Worm (Caenorhabditis elegans) whole organism, early embryonic: ENCODE measurements around the gene mocs-1.

Experiments used
- B0310.2 ChIP-seq: sonication (generic microtip); optimal IDR thresholded peaks from 2 replicates; lab custom pipeline; 2016; ENCODE audit warnings: mild to moderate bottlenecking, missing genetic modification characterization, missing compliant biosample characterization
- F13C5.2 ChIP-seq: sonication (generic microtip); optimal IDR thresholded peaks from 2 replicates; lab custom pipeline; 2017; ENCODE audit warnings: mild to moderate bottlenecking, missing genetic modification characterization, inconsistent platforms, missing compliant biosample characterization
- aly-1 ChIP-seq: sonication (generic microtip); optimal IDR thresholded peaks from 2 replicates; lab custom pipeline; 2016; ENCODE audit warnings: missing genetic modification characterization, missing compliant biosample characterization
- ama-1 ChIP-seq: fragments of 150-350 bp; optimal IDR thresholded peaks from 2 replicates; lab custom pipeline; 2014
- ceh-13 ChIP-seq: fragments of 200-800 bp; sonication (Bioruptor generic); optimal IDR thresholded peaks from 2 replicates; lab custom pipeline; 2018; ENCODE audit warnings: mild to moderate bottlenecking, missing genetic modification characterization, missing compliant biosample characterization
- ceh-36 ChIP-seq: sonication (generic microtip); optimal IDR thresholded peaks from 2 replicates; lab custom pipeline; 2016; ENCODE audit warnings: missing genetic modification characterization, inconsistent platforms, missing compliant biosample characterization
- ets-7 ChIP-seq: sonication (generic microtip); optimal IDR thresholded peaks from 2 replicates; lab custom pipeline; 2016; ENCODE audit warnings: missing genotype, missing genetic modification characterization, missing compliant biosample characterization
- flt-1 ChIP-seq: fragments of 200-800 bp; sonication (Bioruptor generic); IDR thresholded peaks from 2 replicates; pipeline ENCODE4 v1.3.6; 2022; ENCODE audit warnings: missing genetic modification characterization, missing compliant biosample characterization
- hmbx-1 ChIP-seq: sonication (generic microtip); optimal IDR thresholded peaks from 2 replicates; lab custom pipeline; 2016; ENCODE audit warnings: mild to moderate bottlenecking, missing genetic modification characterization, missing compliant biosample characterization
- hmg-4 ChIP-seq: fragments of 200-800 bp; sonication (Bioruptor generic); optimal IDR thresholded peaks from 2 replicates; lab custom pipeline; 2018; ENCODE audit warnings: mild to moderate bottlenecking, missing genetic modification characterization, missing compliant biosample characterization
- hnd-1 ChIP-seq: sonication (generic microtip); optimal IDR thresholded peaks from 2 replicates; lab custom pipeline; 2016; ENCODE audit warnings: missing genetic modification characterization, missing compliant biosample characterization
- pes-1 ChIP-seq: fragments of 200-800 bp; sonication (Bioruptor generic); IDR thresholded peaks from 2 replicates; pipeline ENCODE4 v1.3.6; 2022; ENCODE audit warnings: missing genetic modification reagents, missing genetic modification characterization, missing compliant biosample characterization
- scrt-1 ChIP-seq: fragments of 200-800 bp; sonication (Bioruptor generic); IDR thresholded peaks from 2 replicates; pipeline ENCODE4 v1.3.6; 2022; ENCODE audit warnings: missing genetic modification characterization, missing compliant biosample characterization
- sea-1 ChIP-seq: fragments of 200-800 bp; sonication (Bioruptor generic); conservative IDR thresholded peaks from 2 replicates; pipeline ENCODE4 v1.3.6; 2022; ENCODE audit warnings: missing genetic modification characterization, missing compliant biosample characterization
- tbx-11 ChIP-seq: fragments of 200-800 bp; sonication (Bioruptor generic); IDR thresholded peaks from 2 replicates; pipeline ENCODE4 v1.3.6; 2022; ENCODE audit warnings: missing genetic modification characterization, missing compliant biosample characterization
- tbx-37 ChIP-seq: fragments of 200-800 bp; sonication (Bioruptor generic); conservative IDR thresholded peaks from 2 replicates; pipeline ENCODE4 v1.3.6; 2022; ENCODE audit warnings: missing genetic modification reagents, missing genetic modification characterization, missing compliant biosample characterization
- tra-4 ChIP-seq: sonication (generic microtip); optimal IDR thresholded peaks from 2 replicates; lab custom pipeline; 2017; ENCODE audit warnings: missing genetic modification characterization, missing compliant biosample characterization

mocs-1 gene

DNA sequence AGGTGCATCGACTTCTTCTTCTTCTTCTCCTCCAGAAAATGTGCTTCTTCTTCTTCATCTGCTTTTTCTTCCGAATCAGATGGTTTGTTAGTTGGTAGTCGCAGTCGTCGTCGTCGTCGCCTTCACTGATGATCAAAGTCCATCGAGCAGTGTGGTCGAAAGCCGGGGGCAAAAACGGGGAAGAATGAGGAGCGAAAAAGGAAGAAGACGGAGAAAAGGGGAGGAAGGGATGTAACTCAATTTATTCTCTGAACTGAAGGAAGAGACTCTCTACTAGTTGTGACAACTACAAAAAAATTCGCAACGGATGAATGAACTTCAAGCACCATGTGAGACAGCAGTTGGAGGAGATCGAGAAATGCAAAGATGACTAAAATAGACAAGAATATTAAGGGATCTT, 44.9 kb downstream of the mocs-1 start:
- no peak for TF ChIP-seq ceh-13 (GFP tag; lab: Kevin White, UChicago)
- TF ChIP-seq sea-1: no peak
- TF ChIP-seq hnd-1 (tag; lab: Kevin White, UChicago): no peak
- TF ChIP-seq aly-1 (tag; lab: Kevin White, UChicago): no peak
- no peak for TF ChIP-seq ets-7
- no peak for TF ChIP-seq F13C5.2 (tag; lab: Kevin White, UChicago)
- TF ChIP-seq tra-4 (tag; lab: Kevin White, UChicago): no peak
- no peak for TF ChIP-seq hmbx-1 (tag; lab: Kevin White, UChicago)
- no peak for TF ChIP-seq tbx-37 (GFP tag; lab: Robert Waterston, UW)
- TF ChIP-seq hmg-4 (GFP tag; lab: Kevin White, UChicago): no peak
- TF ChIP-seq pes-1 (GFP tag; lab: Robert Waterston, UW): no peak
- TF ChIP-seq ceh-36 (tag; lab: Kevin White, UChicago): no peak
- no peak for TF ChIP-seq scrt-1
- TF ChIP-seq ama-1 (lab: Kevin White, UChicago): no peak

ce11 chrX:15392672-15393071, 47.9 kb downstream of the mocs-1 start:
- no peak for TF ChIP-seq aly-1 (tag; lab: Kevin White, UChicago)
- TF ChIP-seq sea-1: no peak
- no peak for TF ChIP-seq ets-7
- TF ChIP-seq hnd-1 (tag; lab: Kevin White, UChicago): no peak
- TF ChIP-seq F13C5.2 (tag; lab: Kevin White, UChicago): no peak
- TF ChIP-seq hmbx-1 (tag; lab: Kevin White, UChicago): no peak
- TF ChIP-seq scrt-1: no peak
- TF ChIP-seq hmg-4 (GFP tag; lab: Kevin White, UChicago): no peak
- no peak for TF ChIP-seq tra-4 (tag; lab: Kevin White, UChicago)
- no peak for TF ChIP-seq flt-1 (GFP tag; lab: Robert Waterston, UW)
- TF ChIP-seq B0310.2: no peak
- no peak for TF ChIP-seq ama-1 (lab: Kevin White, UChicago)
- TF ChIP-seq pes-1 (GFP tag; lab: Robert Waterston, UW): no peak
- TF ChIP-seq ceh-36 (tag; lab: Kevin White, UChicago): no peak

DNA sequence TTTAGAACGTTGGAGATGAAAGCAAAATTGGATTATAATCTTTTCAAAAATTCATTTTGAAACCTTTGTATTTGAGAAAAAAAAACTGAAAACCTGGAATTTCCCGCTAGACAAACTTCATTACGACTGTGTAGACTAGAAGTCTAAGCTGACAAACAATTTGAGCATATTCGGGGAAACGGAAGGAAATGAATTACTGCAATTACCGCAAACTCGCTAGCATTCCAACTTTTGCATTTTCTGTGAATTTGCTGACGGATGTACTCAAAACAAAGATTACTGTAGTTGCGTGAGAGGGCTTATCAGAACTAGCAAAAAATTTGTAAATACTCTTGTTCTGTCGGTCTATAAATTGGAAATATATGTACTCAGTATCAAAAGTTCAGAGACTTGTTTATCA, 50.7 kb downstream of the mocs-1 start:
- no peak for TF ChIP-seq hnd-1 (tag; lab: Kevin White, UChicago)
- TF ChIP-seq F13C5.2 (tag; lab: Kevin White, UChicago): no peak
- TF ChIP-seq ceh-13 (GFP tag; lab: Kevin White, UChicago): no peak
- no peak for TF ChIP-seq tbx-37 (GFP tag; lab: Robert Waterston, UW)
- no peak for TF ChIP-seq aly-1 (tag; lab: Kevin White, UChicago)
- TF ChIP-seq scrt-1: no peak

DNA sequence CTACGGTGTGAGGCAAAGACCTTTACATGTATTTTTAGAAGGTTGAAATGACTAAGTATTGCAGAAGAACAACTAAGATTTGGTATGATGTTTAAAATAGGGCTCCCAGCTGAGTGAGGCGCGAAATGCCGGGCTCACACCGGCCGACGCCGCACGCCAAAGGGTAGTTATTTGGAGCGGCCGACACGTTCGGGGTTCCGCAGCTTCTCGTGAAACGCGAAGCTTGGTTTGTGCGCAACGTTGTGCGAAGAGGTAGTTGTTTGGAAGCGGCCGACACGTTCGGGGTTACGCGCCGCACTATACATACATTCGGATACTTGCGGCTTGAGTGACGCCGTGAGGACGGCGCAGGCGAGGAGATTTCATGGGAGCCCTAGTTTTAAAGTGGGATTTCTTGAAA, 52.3 kb downstream of the mocs-1 start:
- TF ChIP-seq hmg-4 (GFP tag; lab: Kevin White, UChicago): no peak
- TF ChIP-seq flt-1 (GFP tag; lab: Robert Waterston, UW): no peak
- TF ChIP-seq ceh-13 (GFP tag; lab: Kevin White, UChicago): no peak
- no peak for TF ChIP-seq pes-1 (GFP tag; lab: Robert Waterston, UW)
- no peak for TF ChIP-seq hnd-1 (tag; lab: Kevin White, UChicago)
- TF ChIP-seq ama-1 (lab: Kevin White, UChicago): no peak
- no peak for TF ChIP-seq tra-4 (tag; lab: Kevin White, UChicago)
- no peak for TF ChIP-seq B0310.2
- TF ChIP-seq F13C5.2 (tag; lab: Kevin White, UChicago): no peak
- TF ChIP-seq hmbx-1 (tag; lab: Kevin White, UChicago): no peak
- TF ChIP-seq tbx-37 (GFP tag; lab: Robert Waterston, UW): no peak
- TF ChIP-seq sea-1: no peak
- TF ChIP-seq ceh-36 (tag; lab: Kevin White, UChicago): no peak
- no peak for TF ChIP-seq aly-1 (tag; lab: Kevin White, UChicago)
- no peak for TF ChIP-seq tbx-11 (GFP tag; lab: Robert Waterston, UW)
- TF ChIP-seq ets-7: no peak
- TF ChIP-seq scrt-1: no peak

DNA sequence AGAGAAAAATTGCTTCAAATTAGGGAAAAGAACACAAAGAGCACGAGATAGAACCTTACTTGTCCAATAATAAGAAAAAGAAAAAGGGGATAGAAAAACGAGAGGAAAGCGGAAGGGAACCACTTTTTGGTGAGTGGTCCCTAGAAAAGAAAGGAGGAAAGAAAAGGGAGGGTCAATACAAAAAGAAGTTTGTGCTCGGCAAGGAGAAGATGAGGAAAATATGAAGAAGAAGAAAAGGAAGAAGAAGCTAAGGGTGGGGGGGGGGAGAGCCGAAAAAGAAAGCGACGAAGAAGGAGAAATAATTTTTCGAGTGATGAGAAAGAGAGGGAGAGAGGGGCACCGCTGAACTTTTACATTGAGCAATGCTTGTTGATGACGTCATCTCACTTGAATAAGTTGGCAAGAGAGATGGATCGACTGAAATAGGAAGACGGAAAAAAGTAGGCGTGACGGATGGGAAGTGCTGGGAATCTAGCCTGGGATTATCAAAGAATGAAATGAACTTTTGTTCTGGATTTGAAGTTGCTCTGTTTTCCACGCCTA, 54.7 kb downstream of the mocs-1 start:
- TF ChIP-seq ceh-36 (tag; lab: Kevin White, UChicago) (no peak), hmg-4 (GFP tag; lab: Kevin White, UChicago) (no peak), ama-1 (lab: Kevin White, UChicago) (no peak), B0310.2 (no peak), hmbx-1 (tag; lab: Kevin White, UChicago) (no peak), scrt-1 (no peak), flt-1 (GFP tag; lab: Robert Waterston, UW) (no peak), F13C5.2 (tag; lab: Kevin White, UChicago) (no peak), tbx-11 (GFP tag; lab: Robert Waterston, UW) (no peak), aly-1 (tag; lab: Kevin White, UChicago) (no peak), pes-1 (GFP tag; lab: Robert Waterston, UW) (no peak), ets-7 (no peak), hnd-1 (tag; lab: Kevin White, UChicago) (no peak), ceh-13 (GFP tag; lab: Kevin White, UChicago) (no peak), sea-1 (no peak), tra-4 (tag; lab: Kevin White, UChicago) (no peak), tbx-37 (GFP tag; lab: Robert Waterston, UW) (no peak)
